Worm (Caenorhabditis elegans): Measurements from ENCODE around the gene cld-1.

ce11 chrIV:12898823-12899222, 37.2 kb downstream of the cld-1 start:
- no peak for TF ChIP-seq F39B2.1 (GFP tag; IDR thresholded peaks at IDR 0.05)
- TF ChIP-seq pha-4 (tag; optimal IDR thresholded peaks at IDR 0.05), result no peak
- TF ChIP-seq mes-4 (tag; optimal IDR thresholded peaks at IDR 0.05), result no peak
- no peak for TF ChIP-seq F33H1.4 (GFP tag; IDR thresholded peaks at IDR 0.05)
- TF ChIP-seq lag-1 (GFP tag; IDR thresholded peaks at IDR 0.05), result no peak
- TF ChIP-seq tbp1 (GFP tag; optimal IDR thresholded peaks at IDR 0.05), result no peak
- no peak for TF ChIP-seq B0336.3 (GFP tag; IDR thresholded peaks at IDR 0.05)
- no peak for TF ChIP-seq xnd-1 (tag; optimal IDR thresholded peaks at IDR 0.05)
